Fruit fly (Drosophila melanogaster) whole organism, wandering third instar larva: Measurements from ENCODE around the gene D12.
A peak's percentile ranks its signal among the peaks of the same experiment; 100 is the strongest.

ENCODE experiments used
- Abd-B ChIP-seq: fragments of >200 bp; optimal IDR thresholded peaks from 2 replicates; lab custom pipeline; 2017; ENCODE audit warnings: missing biosample characterization, missing genetic modification characterization
- CG32264 ChIP-seq: fragments of 200-800 bp; sonication (Bioruptor generic); optimal IDR thresholded peaks from 2 replicates; lab custom pipeline; 2016; ENCODE audit warnings: missing biosample characterization, missing genetic modification characterization
- CG9705 ChIP-seq: fragments of 200-800 bp; sonication (Bioruptor generic); optimal IDR thresholded peaks from 2 replicates; lab custom pipeline; 2018; ENCODE audit warnings: missing biosample characterization, mild to moderate bottlenecking, missing genetic modification characterization
- CrebA ChIP-seq: fragments of 200-800 bp; sonication (Bioruptor generic); optimal IDR thresholded peaks from 2 replicates; lab custom pipeline; 2016; ENCODE audit warnings: missing biosample characterization, mild to moderate bottlenecking, missing genetic modification characterization, borderline replicate concordance
- Hr78 ChIP-seq: fragments of >200 bp; optimal IDR thresholded peaks from 2 replicates; lab custom pipeline; 2017; ENCODE audit warnings: missing biosample characterization, missing genetic modification characterization
- Mio ChIP-seq: sonication (Bioruptor generic); optimal IDR thresholded peaks from 2 replicates; lab custom pipeline; 2016; ENCODE audit warnings: missing biosample characterization, missing genetic modification characterization
- OdsH ChIP-seq: fragments of 200-800 bp; sonication (Bioruptor generic); optimal IDR thresholded peaks from 2 replicates; lab custom pipeline; 2016; ENCODE audit warnings: missing biosample characterization, mild to moderate bottlenecking, missing genetic modification characterization
- brk ChIP-seq: fragments of 200-800 bp; sonication (Bioruptor generic); optimal IDR thresholded peaks from 2 replicates; lab custom pipeline; 2016; ENCODE audit warnings: missing biosample characterization, mild to moderate bottlenecking, missing genetic modification characterization
- fru ChIP-seq: fragments of 200-800 bp; sonication (Bioruptor generic); optimal IDR thresholded peaks from 3 replicates; lab custom pipeline; 2016; ENCODE audit warnings: missing biosample characterization, mild to moderate bottlenecking, missing genetic modification characterization
- pan ChIP-seq: fragments of >200 bp; optimal IDR thresholded peaks from 2 replicates; lab custom pipeline; 2017
- psq ChIP-seq: fragments of 200-800 bp; sonication (Bioruptor generic); optimal IDR thresholded peaks from 3 replicates; lab custom pipeline; 2017; ENCODE audit warnings: missing biosample characterization, mild to moderate bottlenecking, missing genetic modification characterization, moderate library complexity
- tai ChIP-seq: sonication (Bioruptor generic); optimal IDR thresholded peaks from 2 replicates; lab custom pipeline; 2016; ENCODE audit warnings: missing biosample characterization, missing genetic modification characterization

dm6 chr2L:8411530-8411929 lies 25.6 kb downstream of the D12 start, which contains the start of gene Naglu:
- no peak for TF ChIP-seq CG32264 (GFP tag; lab: Kevin White, UChicago)
- no peak for TF ChIP-seq CG9705
- no peak for TF ChIP-seq Mio (GFP tag; lab: Kevin White, UChicago)
- TF ChIP-seq tai, result no peak
- no peak for TF ChIP-seq OdsH (GFP tag; lab: Kevin White, UChicago)
- peak; percentile 31 for TF ChIP-seq fru
- TF ChIP-seq Abd-B (GFP tag; lab: Kevin White, UChicago), result no peak
- TF ChIP-seq brk (GFP tag; lab: Kevin White, UChicago), result no peak
- no peak for TF ChIP-seq pan
- TF ChIP-seq Hr78 (GFP tag; lab: Kevin White, UChicago), result no peak
- no peak for TF ChIP-seq psq
- TF ChIP-seq CrebA (GFP tag; lab: Kevin White, UChicago), result no peak
